Fruit fly (Drosophila melanogaster): Measurements from ENCODE around the gene CG8010.
A peak's percentile ranks its signal among the peaks of the same experiment; 100 is the strongest.

The CG8010 gene

dm6 chrX:19220415-19220814 lies 48.3 kb downstream of the CG8010 start, which contains the start of gene CG7884 (continued):
- TF ChIP-seq Eip74EF (GFP tag; optimal IDR thresholded peaks at IDR 0.05) (peak in 1 of 2 experiments; percentile 1), dimm (GFP tag; IDR thresholded peaks at IDR 0.05) (no peak), phol (tag; optimal IDR thresholded peaks at IDR 0.05) (no peak), ssp (GFP tag; IDR thresholded peaks at IDR 0.05) (no peak), dmrt11E (tag; optimal IDR thresholded peaks at IDR 0.05) (no peak), HLH4C (GFP tag; IDR thresholded peaks at IDR 0.05; ENCODE audit: partially characterized antibody) (0 out of 3 replicates have a peak, but pooled peaks have one; percentile 9), HHEX (GFP tag; optimal IDR thresholded peaks at IDR 0.05) (no peak), CG3995 (GFP tag; optimal IDR thresholded peaks at IDR 0.05) (no peak), bcd (GFP tag; optimal IDR thresholded peaks at IDR 0.05) (no peak), CG6854 (GFP tag; optimal IDR thresholded peaks at IDR 0.05) (no peak), Mrtf (GFP tag; IDR thresholded peaks at IDR 0.05) (no peak), org-1 (GFP tag; optimal IDR thresholded peaks at IDR 0.05) (no peak), CG9932 (GFP tag; IDR thresholded peaks at IDR 0.05) (no peak), sens (GFP tag) (peak; percentile 73), vvl (GFP tag; IDR thresholded peaks at IDR 0.05) (peak; percentile 19; the same call in 1 of the 2 replicates), Usf (GFP tag; optimal IDR thresholded peaks at IDR 0.05) (no peak), Deaf1 (tag; optimal IDR thresholded peaks at IDR 0.05) (peak; percentile 7), lbe (GFP tag; optimal IDR thresholded peaks at IDR 0.05) (no peak), run (tag; optimal IDR thresholded peaks at IDR 0.05) (no peak), CG6683 (GFP tag; optimal IDR thresholded peaks at IDR 0.05) (no peak), Med (GFP tag) (peak; percentile 39), CG4328 (GFP tag; optimal IDR thresholded peaks at IDR 0.05) (no peak), sug (tag; optimal IDR thresholded peaks at IDR 0.05) (no peak), CG6175 (GFP tag; IDR thresholded peaks at IDR 0.05) (no peak), CG15696 (tag; optimal IDR thresholded peaks at IDR 0.05) (no peak), Trl (optimal IDR thresholded peaks at IDR 0.05) (peak; percentile 29 to 91), Trl (GFP tag; optimal IDR thresholded peaks at IDR 0.05) (no peak), CG10431 (GFP tag; optimal IDR thresholded peaks at IDR 0.05) (no peak), az2 (GFP tag; optimal IDR thresholded peaks at IDR 0.05) (no peak), CG11723 (GFP tag; optimal IDR thresholded peaks at IDR 0.05) (no peak), Sry-δ (GFP tag; optimal IDR thresholded peaks at IDR 0.05) (no peak), nom (GFP tag; optimal IDR thresholded peaks at IDR 0.05) (peak; percentile 24), CG2199 (GFP tag; IDR thresholded peaks at IDR 0.05) (0 out of 3 replicates have a peak, but pooled peaks have one; percentile 53), CG15011 (GFP tag; optimal IDR thresholded peaks at IDR 0.05) (no peak), CG17802 (tag; optimal IDR thresholded peaks at IDR 0.05) (no peak), Ets65A (GFP tag) (no peak)

DNA sequence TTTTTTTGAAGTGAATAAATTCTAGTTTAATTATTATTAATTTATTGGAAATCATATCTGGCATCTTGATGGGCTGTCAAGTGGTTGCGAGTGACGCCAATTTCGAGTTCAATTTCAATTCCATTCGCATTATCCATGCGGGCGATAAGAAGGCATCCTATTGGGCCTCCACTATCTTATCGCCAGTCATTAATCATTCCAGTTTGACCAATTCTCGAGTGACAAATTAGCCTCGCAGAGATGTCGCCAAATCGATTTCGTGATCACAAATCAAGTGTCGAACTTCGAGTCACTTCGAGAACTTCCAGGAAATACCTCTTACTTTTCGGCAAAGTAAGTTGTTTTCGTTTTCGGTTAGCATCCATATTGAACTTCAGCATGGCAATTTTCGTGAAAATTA lies 52.0 kb downstream of the CG8010 start:
- TF ChIP-seq Poxn (GFP tag; IDR thresholded peaks at IDR 0.05), result no peak
- TF ChIP-seq ci (GFP tag; IDR thresholded peaks at IDR 0.05), result no peak
- TF ChIP-seq prd (optimal IDR thresholded peaks at IDR 0.05), result no peak
- TF ChIP-seq prd (GFP tag; IDR thresholded peaks at IDR 0.05), result no peak
- TF ChIP-seq slp2 (GFP tag; optimal IDR thresholded peaks at IDR 0.05), result no peak
- TF ChIP-seq CG1647 (GFP tag; optimal IDR thresholded peaks at IDR 0.05), result no peak
- TF ChIP-seq org-1 (GFP tag; optimal IDR thresholded peaks at IDR 0.05), result no peak
- TF ChIP-seq CG10366 (GFP tag; IDR thresholded peaks at IDR 0.05), result no peak
- TF ChIP-seq CG10274 (GFP tag; optimal IDR thresholded peaks at IDR 0.05), result no peak
- no peak for TF ChIP-seq sens-2 (GFP tag; IDR thresholded peaks at IDR 0.05)
- peak; percentile 16 for TF ChIP-seq mirr (GFP tag; optimal IDR thresholded peaks at IDR 0.05)
- TF ChIP-seq exex (tag; optimal IDR thresholded peaks at IDR 0.05), result peak; percentile 98
- peak; percentile 39 for TF ChIP-seq CG18599 (GFP tag; optimal IDR thresholded peaks at IDR 0.05)
- peak; percentile 77 for TF ChIP-seq grn (GFP tag; optimal IDR thresholded peaks at IDR 0.05)
- no peak for TF ChIP-seq CG14667 (GFP tag; IDR thresholded peaks at IDR 0.05)
- no peak for TF ChIP-seq CG12104 (GFP tag; optimal IDR thresholded peaks at IDR 0.05)
- TF ChIP-seq Gug (GFP tag; IDR thresholded peaks at IDR 0.05), result no peak
- TF ChIP-seq twi (tag; optimal IDR thresholded peaks at IDR 0.05), result no peak
- TF ChIP-seq lab (GFP tag; optimal IDR thresholded peaks at IDR 0.05), result peak; percentile 66
- TF ChIP-seq CG3995 (GFP tag; optimal IDR thresholded peaks at IDR 0.05), result peak; percentile 14
